Worm (Caenorhabditis elegans) whole organism, L1 larva: ENCODE measurements around the gene clec-34.

Experiments
- C34B4.2 ChIP-seq: sonication (generic microtip); optimal IDR thresholded peaks from 2 replicates; lab custom pipeline; 2017; ENCODE audit warnings: mild to moderate bottlenecking, missing genetic modification characterization, missing compliant biosample characterization
- F16B12.6 ChIP-seq: fragments of 150-350 bp; optimal IDR thresholded peaks from 2 replicates; lab custom pipeline; 2014; ENCODE audit warnings: missing biosample characterization, missing genetic modification characterization
- aha-1 ChIP-seq: fragments of 150-350 bp; optimal IDR thresholded peaks from 2 replicates; lab custom pipeline; 2014; ENCODE audit warnings: missing biosample characterization, missing genetic modification characterization
- aly-2 ChIP-seq: fragments of 150-350 bp; optimal IDR thresholded peaks from 2 replicates; lab custom pipeline; 2014; ENCODE audit warnings: missing biosample characterization, missing genetic modification characterization
- ama-1 ChIP-seq: fragments of 150-350 bp; optimal IDR thresholded peaks from 2 replicates; lab custom pipeline; 2014
- ceh-63 ChIP-seq: fragments of 200-800 bp; sonication (Bioruptor generic); optimal IDR thresholded peaks from 2 replicates; lab custom pipeline; 2018; ENCODE audit warnings: mild to moderate bottlenecking, missing genetic modification characterization, missing compliant biosample characterization
- ceh-8 ChIP-seq: fragments of 200-800 bp; sonication (Bioruptor generic); optimal IDR thresholded peaks from 2 replicates; lab custom pipeline; 2018; ENCODE audit warnings: mild to moderate bottlenecking, missing genetic modification characterization, moderate library complexity, missing compliant biosample characterization
- dsc-1 ChIP-seq: sonication (generic microtip); optimal IDR thresholded peaks from 2 replicates; lab custom pipeline; 2016; ENCODE audit warnings: mild to moderate bottlenecking, missing genetic modification characterization, missing compliant biosample characterization
- efl-1 ChIP-seq, 4 experiments: fragments of 150-350 bp; optimal IDR thresholded peaks in 3 of 4; peaks in 1 of 4; 1 replicate in 1 of 4; 2 replicates in 3 of 4; lab custom pipeline; 2014; ENCODE audit warnings: missing biosample characterization in 2 of 4, missing genetic modification characterization in 2 of 4, missing genetic modification reagents in 2 of 4
- elt-2 ChIP-seq: sonication (generic microtip); optimal IDR thresholded peaks from 2 replicates; lab custom pipeline; 2016; ENCODE audit warnings: missing genetic modification characterization, mild to moderate bottlenecking, inconsistent platforms, missing compliant biosample characterization, missing genetic modification reagents
- elt-3 ChIP-seq, 6 experiments: fragments of 150-350 bp in 1 of 6; sonication (generic microtip); optimal IDR thresholded peaks; 2 replicates each; lab custom pipeline; 2017 to 2018; ENCODE audit warnings: missing biosample characterization in 6 of 6, missing genetic modification characterization in 6 of 6, inconsistent platforms in 1 of 6
- fkh-10 ChIP-seq: sonication (generic microtip); optimal IDR thresholded peaks from 2 replicates; lab custom pipeline; 2017; ENCODE audit warnings: missing biosample characterization, missing genetic modification reagents, missing genetic modification characterization
- fkh-4 ChIP-seq: sonication (generic microtip); optimal IDR thresholded peaks from 2 replicates; lab custom pipeline; 2016; ENCODE audit warnings: missing compliant biosample characterization, missing genetic modification characterization, borderline replicate concordance
- fkh-8 ChIP-seq: sonication (generic microtip); optimal IDR thresholded peaks from 2 replicates; lab custom pipeline; 2016; ENCODE audit warnings: mild to moderate bottlenecking, missing genetic modification characterization, missing compliant biosample characterization
- fos-1 ChIP-seq: fragments of 150-350 bp; optimal IDR thresholded peaks from 2 replicates; lab custom pipeline; 2014; ENCODE audit warnings: missing biosample characterization, missing genetic modification characterization
- hlh-4 ChIP-seq: sonication (generic microtip); optimal IDR thresholded peaks from 2 replicates; lab custom pipeline; 2016; ENCODE audit warnings: mild to moderate bottlenecking, missing genetic modification characterization, missing compliant biosample characterization
- hpl-2 ChIP-seq: fragments of 150-350 bp; optimal IDR thresholded peaks from 2 replicates; lab custom pipeline; 2014; ENCODE audit warnings: missing biosample characterization, missing genetic modification reagents, missing genetic modification characterization
- irx-1 ChIP-seq: sonication (generic microtip); optimal IDR thresholded peaks from 2 replicates; lab custom pipeline; 2016; ENCODE audit warnings: missing genetic modification characterization, missing compliant biosample characterization
- jun-1 ChIP-seq: fragments of 150-350 bp; optimal IDR thresholded peaks from 2 replicates; lab custom pipeline; 2014; ENCODE audit warnings: missing biosample characterization, missing genetic modification reagents, missing genetic modification characterization
- lin-14 ChIP-seq: fragments of 200-800 bp; sonication (Bioruptor generic); optimal IDR thresholded peaks from 2 replicates; lab custom pipeline; 2018; ENCODE audit warnings: mild to moderate bottlenecking, missing genetic modification characterization, moderate library complexity, missing compliant biosample characterization
- lin-15B ChIP-seq: fragments of 150-350 bp; sonication (generic microtip); optimal IDR thresholded peaks from 3 replicates; lab custom pipeline; 2014; ENCODE audit warnings: missing biosample characterization, missing genetic modification characterization
- lin-35 ChIP-seq, 2 experiments: fragments of 150-350 bp; optimal IDR thresholded peaks; 2 replicates each; lab custom pipeline; 2014; ENCODE audit warnings: missing biosample characterization in 2 of 2, missing genetic modification characterization in 2 of 2, missing genetic modification reagents in 2 of 2
- lin-39 ChIP-seq: fragments of 150-350 bp; optimal IDR thresholded peaks from 2 replicates; lab custom pipeline; 2014; ENCODE audit warnings: missing biosample characterization, missing genetic modification reagents, missing genetic modification characterization
- lsy-2 ChIP-seq, 2 experiments: fragments of 150-350 bp; optimal IDR thresholded peaks; 2 replicates each; lab custom pipeline; 2014; ENCODE audit warnings: missing biosample characterization in 2 of 2, missing genetic modification characterization in 2 of 2
- mdl-1 ChIP-seq, 2 experiments: fragments of 150-350 bp; optimal IDR thresholded peaks; 2 replicates each; lab custom pipeline; 2014 to 2017; ENCODE audit warnings: missing biosample characterization in 2 of 2, missing genetic modification characterization in 2 of 2, inconsistent platforms in 1 of 2
- mef-2 ChIP-seq: fragments of 150-350 bp; optimal IDR thresholded peaks from 2 replicates; lab custom pipeline; 2014; ENCODE audit warnings: missing biosample characterization, missing genetic modification characterization
- mep-1 ChIP-seq: fragments of 150-350 bp; optimal IDR thresholded peaks from 2 replicates; lab custom pipeline; 2014; ENCODE audit warnings: missing biosample characterization, missing genetic modification characterization
- nhr-11 ChIP-seq: fragments of 150-350 bp; optimal IDR thresholded peaks from 2 replicates; lab custom pipeline; 2014; ENCODE audit warnings: missing biosample characterization, missing genetic modification characterization
- nhr-20 ChIP-seq: sonication (generic microtip); optimal IDR thresholded peaks from 2 replicates; lab custom pipeline; 2016; ENCODE audit warnings: mild to moderate bottlenecking, missing genetic modification characterization, missing compliant biosample characterization
- nhr-237 ChIP-seq: fragments of 150-350 bp; optimal IDR thresholded peaks from 2 replicates; lab custom pipeline; 2014; ENCODE audit warnings: missing biosample characterization, missing genetic modification characterization
- nhr-28 ChIP-seq: fragments of 150-350 bp; optimal IDR thresholded peaks from 2 replicates; lab custom pipeline; 2014; ENCODE audit warnings: missing biosample characterization, missing genetic modification characterization
- nhr-47 ChIP-seq: sonication (generic microtip); optimal IDR thresholded peaks from 2 replicates; lab custom pipeline; 2016; ENCODE audit warnings: mild to moderate bottlenecking, missing genetic modification characterization, moderate library complexity, missing compliant biosample characterization
- nhr-76 ChIP-seq: sonication (generic microtip); optimal IDR thresholded peaks from 2 replicates; lab custom pipeline; 2017; ENCODE audit warnings: missing biosample characterization, missing genetic modification characterization
- pag-3 ChIP-seq: sonication (generic microtip); optimal IDR thresholded peaks from 2 replicates; lab custom pipeline; 2017; ENCODE audit warnings: missing genetic modification characterization, mild to moderate bottlenecking, missing compliant biosample characterization, antibody characterized with exemption, borderline replicate concordance; ENCODE audit not compliant: insufficient read depth
- pax-3 ChIP-seq: fragments of 200-800 bp; sonication (Bioruptor generic); optimal IDR thresholded peaks from 2 replicates; lab custom pipeline; 2018; ENCODE audit warnings: mild to moderate bottlenecking, missing genetic modification characterization, moderate library complexity, missing compliant biosample characterization
- rnt-1 ChIP-seq: sonication (generic microtip); optimal IDR thresholded peaks from 2 replicates; lab custom pipeline; 2016; ENCODE audit warnings: mild to moderate bottlenecking, missing genetic modification characterization, moderate library complexity, missing compliant biosample characterization
- snpc-4 ChIP-seq: fragments of 150-350 bp; optimal IDR thresholded peaks from 2 replicates; lab custom pipeline; 2014; ENCODE audit warnings: missing biosample characterization, missing genetic modification characterization
- sox-4 ChIP-seq: sonication (generic microtip); optimal IDR thresholded peaks from 2 replicates; lab custom pipeline; 2016; ENCODE audit warnings: missing genetic modification characterization, missing compliant biosample characterization
- sup-37 ChIP-seq: fragments of 200-800 bp; sonication (Bioruptor generic); optimal IDR thresholded peaks from 2 replicates; lab custom pipeline; 2018; ENCODE audit warnings: mild to moderate bottlenecking, missing genetic modification characterization, missing compliant biosample characterization
- swsn-7 ChIP-seq: sonication (generic microtip); optimal IDR thresholded peaks from 2 replicates; lab custom pipeline; 2016; ENCODE audit warnings: missing genetic modification characterization, missing compliant biosample characterization
- tbx-2 ChIP-seq: sonication (generic microtip); optimal IDR thresholded peaks from 2 replicates; lab custom pipeline; 2016; ENCODE audit warnings: missing genetic modification characterization, missing compliant biosample characterization
- unc-62 ChIP-seq: fragments of 150-350 bp; optimal IDR thresholded peaks from 2 replicates; lab custom pipeline; 2014; ENCODE audit warnings: missing biosample characterization, missing genetic modification reagents, missing genetic modification characterization
- unc-86 ChIP-seq: sonication (generic microtip); optimal IDR thresholded peaks from 2 replicates; lab custom pipeline; 2016; ENCODE audit warnings: missing genetic modification characterization, missing compliant biosample characterization
- vab-15 ChIP-seq: sonication (generic microtip); optimal IDR thresholded peaks from 2 replicates; lab custom pipeline; 2017; ENCODE audit warnings: missing genotype, mild to moderate bottlenecking, missing genetic modification characterization, missing compliant biosample characterization
- xbp-1 ChIP-seq: sonication (generic microtip); optimal IDR thresholded peaks from 2 replicates; lab custom pipeline; 2016; ENCODE audit warnings: missing genetic modification characterization, missing compliant biosample characterization
- zag-1 ChIP-seq: fragments of 150-350 bp; optimal IDR thresholded peaks from 2 replicates; lab custom pipeline; 2014; ENCODE audit warnings: missing biosample characterization, missing genetic modification characterization
- zip-4 ChIP-seq: fragments of 200-800 bp; sonication (Bioruptor generic); optimal IDR thresholded peaks from 2 replicates; lab custom pipeline; 2018; ENCODE audit warnings: mild to moderate bottlenecking, missing genetic modification characterization, moderate library complexity, missing compliant biosample characterization
- ztf-4 ChIP-seq: fragments of 150-350 bp; optimal IDR thresholded peaks from 2 replicates; lab custom pipeline; 2014; ENCODE audit warnings: missing biosample characterization, missing genetic modification characterization

clec-34 gene

DNA sequence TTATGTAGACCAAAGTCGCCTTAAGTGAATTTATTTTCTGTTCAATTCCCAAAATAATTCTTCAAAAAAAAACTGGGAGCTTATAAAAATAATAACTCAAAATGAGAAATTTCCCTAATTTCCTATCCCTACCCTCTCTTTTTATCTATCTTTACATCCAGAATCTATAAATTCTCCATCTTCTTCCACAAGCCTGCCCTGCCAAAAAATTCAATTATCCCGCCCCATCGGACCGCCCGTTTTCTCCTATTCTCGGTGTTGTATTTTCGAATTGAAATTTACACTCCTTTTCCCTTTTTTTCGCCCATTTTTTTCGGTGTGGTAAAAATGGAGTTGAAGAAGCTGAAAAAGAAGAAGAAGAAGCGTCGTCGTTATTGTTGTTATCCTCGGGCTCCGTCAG lies 13.9 kb downstream of the clec-34 start:
- no peak for TF ChIP-seq ama-1 (lab: Kevin White, UChicago)
- no peak for TF ChIP-seq nhr-11
- TF ChIP-seq lin-15B (tag; lab: Kevin White, UChicago) = no peak
- TF ChIP-seq sup-37 (GFP tag; lab: Kevin White, UChicago) = no peak
- no peak for TF ChIP-seq elt-2
- no peak for TF ChIP-seq hpl-2 (GFP tag; lab: Kevin White, UChicago)
- no peak for TF ChIP-seq jun-1 (tag; lab: Kevin White, UChicago)
- no peak for TF ChIP-seq nhr-20 (tag; lab: Kevin White, UChicago)
- TF ChIP-seq fos-1 = no peak
- no peak for TF ChIP-seq fkh-8 (tag; lab: Kevin White, UChicago)
- TF ChIP-seq mdl-1 (tag; optimal IDR thresholded peaks at IDR 0.05; lab: Kevin White, UChicago) = no peak
- TF ChIP-seq vab-15 (tag; lab: Kevin White, UChicago) = no peak

- no peak for TF ChIP-seq pag-3 (tag; lab: Kevin White, UChicago)
- no peak for TF ChIP-seq ceh-8
- TF ChIP-seq irx-1 = no peak
- TF ChIP-seq lin-39 (tag; lab: Kevin White, UChicago) = no peak
- TF ChIP-seq fkh-4 (tag; lab: Kevin White, UChicago) = no peak
- no peak for TF ChIP-seq fos-1
- no peak for TF ChIP-seq nhr-20 (tag; lab: Kevin White, UChicago)
- TF ChIP-seq zag-1 (tag; lab: Kevin White, UChicago) = no peak
- TF ChIP-seq nhr-28 = no peak
- TF ChIP-seq rnt-1 (tag; lab: Kevin White, UChicago) = no peak
- no peak for TF ChIP-seq ztf-4
- TF ChIP-seq fkh-8 (tag; lab: Kevin White, UChicago) = no peak
- TF ChIP-seq xbp-1 (tag; lab: Kevin White, UChicago) = no peak
- no peak for TF ChIP-seq pax-3 (tag; lab: Kevin White, UChicago)
- TF ChIP-seq tbx-2 (tag; lab: Kevin White, UChicago) = no peak
- no peak for TF ChIP-seq nhr-237
- TF ChIP-seq hpl-2 (GFP tag; lab: Kevin White, UChicago) = no peak
- no peak for TF ChIP-seq lin-15B (tag; lab: Kevin White, UChicago)
- TF ChIP-seq sox-4 = no peak
- peak; percentile 63 for TF ChIP-seq lin-14
- TF ChIP-seq fkh-10 (GFP tag; lab: Kevin White, UChicago) = peak; percentile 42
- peak; percentile 14 for TF ChIP-seq nhr-47 (tag; lab: Kevin White, UChicago)
- TF ChIP-seq unc-62 (GFP tag; lab: Kevin White, UChicago) = no peak
- no peak for TF ChIP-seq snpc-4 (tag; lab: Kevin White, UChicago)
- no peak for TF ChIP-seq sup-37 (GFP tag; lab: Kevin White, UChicago)
- no peak for TF ChIP-seq C34B4.2 (tag; lab: Kevin White, UChicago)
- TF ChIP-seq unc-86 (tag; lab: Kevin White, UChicago) = peak; percentile 1
- peak in 1 of 2 experiments; percentile 0 for TF ChIP-seq lin-35 (GFP tag; optimal IDR thresholded peaks at IDR 0.05; lab: Kevin White, UChicago)
- peak; percentile 64 for TF ChIP-seq dsc-1
These were observed 16.8 kb downstream of the clec-34 start for ce11 chrV:16752089-16753030.

DNA sequence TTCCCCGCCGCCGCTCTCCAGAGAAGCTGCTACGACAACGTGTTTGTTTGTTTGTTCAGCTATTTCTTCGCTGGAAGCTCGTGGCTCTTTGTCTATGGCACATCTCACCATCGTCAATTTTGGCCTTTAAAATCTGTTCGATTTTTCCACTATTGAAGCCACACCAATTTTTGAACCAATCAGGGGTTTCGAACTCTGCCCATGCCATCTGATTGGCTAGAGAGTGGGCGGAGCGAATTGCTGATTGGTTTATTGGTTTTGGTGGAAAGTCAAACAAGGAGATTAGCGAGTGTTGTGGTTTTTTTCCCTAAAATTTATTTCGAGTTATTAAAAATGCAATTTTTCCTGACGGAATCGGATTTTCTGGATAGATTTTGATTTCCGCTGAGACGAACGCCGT lies 20.6 kb downstream of the clec-34 start:
- TF ChIP-seq mep-1 (tag; lab: Kevin White, UChicago) (no peak), aly-2 (tag; lab: Kevin White, UChicago) (no peak), hpl-2 (GFP tag; lab: Kevin White, UChicago) (no peak), mef-2 (tag; lab: Kevin White, UChicago) (no peak), nhr-11 (no peak), nhr-76 (tag; lab: Kevin White, UChicago) (no peak), F16B12.6 (tag; lab: Kevin White, UChicago) (no peak), aha-1 (no peak), efl-1 (optimal IDR thresholded peaks at IDR 0.05; lab: Kevin White, UChicago) (no peak), efl-1 (GFP tag; optimal IDR thresholded peaks at IDR 0.05 in 1 of 2; lab: Kevin White, UChicago) (no peak), fos-1 (no peak), tbx-2 (tag; lab: Kevin White, UChicago) (no peak), lsy-2 (tag; optimal IDR thresholded peaks at IDR 0.05; lab: Kevin White, UChicago) (no peak), elt-3 (tag; optimal IDR thresholded peaks at IDR 0.05; lab: Kevin White, UChicago) (no peak), swsn-7 (tag; lab: Kevin White, UChicago) (no peak), mdl-1 (tag; optimal IDR thresholded peaks at IDR 0.05; lab: Kevin White, UChicago) (no peak), zip-4 (GFP tag; lab: Kevin White, UChicago) (no peak), hlh-4 (tag; lab: Kevin White, UChicago) (no peak), ceh-63 (no peak), fkh-4 (tag; lab: Kevin White, UChicago) (no peak)
- TF ChIP-seq, all 84 proteins: peak for 0
